Worm (Caenorhabditis elegans) whole organism, L3 larva: ENCODE measurements around the gene arrd-26.

Experiments
- R02D3.7 ChIP-seq: fragments of 150-350 bp; optimal IDR thresholded peaks from 2 replicates; lab custom pipeline; 2014; ENCODE audit warnings: missing biosample characterization, missing genetic modification characterization
- ceh-16 ChIP-seq: sonication (generic microtip); optimal IDR thresholded peaks from 2 replicates; lab custom pipeline; 2017; ENCODE audit warnings: missing biosample characterization, missing genetic modification characterization
- ceh-82 ChIP-seq: fragments of 150-350 bp; optimal IDR thresholded peaks from 2 replicates; lab custom pipeline; 2014; ENCODE audit warnings: missing biosample characterization, missing genetic modification characterization
- ceh-9 ChIP-seq: sonication (generic microtip); optimal IDR thresholded peaks from 2 replicates; lab custom pipeline; 2018; ENCODE audit warnings: missing biosample characterization, missing genetic modification characterization
- daf-12 ChIP-seq: fragments of 150-350 bp; optimal IDR thresholded peaks from 2 replicates; lab custom pipeline; 2014; ENCODE audit warnings: missing biosample characterization, missing genetic modification reagents, missing genetic modification characterization
- egl-27 ChIP-seq: sonication (generic microtip); optimal IDR thresholded peaks from 4 replicates; lab custom pipeline; 2017; ENCODE audit warnings: missing biosample characterization, missing genetic modification reagents, missing genetic modification characterization
- egl-5 ChIP-seq: fragments of 150-350 bp; optimal IDR thresholded peaks from 2 replicates; lab custom pipeline; 2017; ENCODE audit warnings: missing biosample characterization, missing genetic modification reagents, missing genetic modification characterization, inconsistent platforms
- elt-1 ChIP-seq: fragments of 150-350 bp; optimal IDR thresholded peaks from 2 replicates; lab custom pipeline; 2014; ENCODE audit warnings: missing biosample characterization, missing genetic modification characterization
- elt-2 ChIP-seq: sonication (generic microtip); optimal IDR thresholded peaks from 2 replicates; lab custom pipeline; 2016; ENCODE audit warnings: missing genetic modification reagents, mild to moderate bottlenecking, missing genetic modification characterization, missing compliant biosample characterization
- elt-3 ChIP-seq, 3 experiments: fragments of 150-350 bp in 1 of 3; sonication (generic microtip) in 2 of 3; optimal IDR thresholded peaks; 2 replicates in 2 of 3; 4 replicates in 1 of 3; lab custom pipeline; 2014 to 2017; ENCODE audit warnings: missing biosample characterization in 3 of 3, missing genetic modification characterization in 3 of 3
- eor-1 ChIP-seq, 2 experiments: fragments of 150-350 bp; optimal IDR thresholded peaks; 2 replicates each; lab custom pipeline; 2014 to 2018; ENCODE audit warnings: missing biosample characterization in 2 of 2, missing genetic modification characterization in 2 of 2
- fkh-10 ChIP-seq: sonication (generic microtip); optimal IDR thresholded peaks from 2 replicates; lab custom pipeline; 2017; ENCODE audit warnings: missing biosample characterization, missing genetic modification reagents, missing genetic modification characterization
- fkh-2 ChIP-seq: fragments of 150-350 bp; optimal IDR thresholded peaks from 2 replicates; lab custom pipeline; 2014; ENCODE audit warnings: missing biosample characterization, missing genetic modification reagents, missing genetic modification characterization
- lin-15B ChIP-seq: fragments of 150-350 bp; optimal IDR thresholded peaks from 2 replicates; lab custom pipeline; 2014; ENCODE audit warnings: missing biosample characterization, missing genetic modification characterization
- lsy-12 ChIP-seq: sonication (generic microtip); optimal IDR thresholded peaks from 2 replicates; lab custom pipeline; 2016; ENCODE audit warnings: mild to moderate bottlenecking, missing genetic modification characterization, missing compliant biosample characterization
- mdl-1 ChIP-seq: fragments of 150-350 bp; optimal IDR thresholded peaks from 2 replicates; lab custom pipeline; 2014; ENCODE audit warnings: missing biosample characterization, missing genetic modification characterization
- mml-1 ChIP-seq: fragments of 150-350 bp; sonication (generic microtip); optimal IDR thresholded peaks from 3 replicates; lab custom pipeline; 2014; ENCODE audit warnings: missing biosample characterization, missing genetic modification characterization
- nhr-11 ChIP-seq: fragments of 150-350 bp; optimal IDR thresholded peaks from 2 replicates; lab custom pipeline; 2014; ENCODE audit warnings: missing biosample characterization, missing genetic modification characterization
- nhr-12 ChIP-seq: fragments of 150-350 bp; optimal IDR thresholded peaks from 2 replicates; lab custom pipeline; 2014; ENCODE audit warnings: missing biosample characterization, missing genetic modification characterization
- nhr-23 ChIP-seq: fragments of 150-350 bp; optimal IDR thresholded peaks from 2 replicates; lab custom pipeline; 2014; ENCODE audit warnings: missing biosample characterization, missing genetic modification reagents, missing genetic modification characterization
- nhr-237 ChIP-seq: fragments of 150-350 bp; optimal IDR thresholded peaks from 2 replicates; lab custom pipeline; 2014; ENCODE audit warnings: missing biosample characterization, missing genetic modification characterization
- nhr-25 ChIP-seq: sonication (generic microtip); optimal IDR thresholded peaks from 2 replicates; lab custom pipeline; 2017; ENCODE audit warnings: missing biosample characterization, missing genetic modification characterization
- nhr-43 ChIP-seq: sonication (generic microtip); optimal IDR thresholded peaks from 2 replicates; lab custom pipeline; 2016; ENCODE audit warnings: mild to moderate bottlenecking, missing genetic modification characterization, missing compliant biosample characterization; ENCODE audit not compliant: poor library complexity, severe bottlenecking
- nhr-67 ChIP-seq: fragments of 150-350 bp; optimal IDR thresholded peaks from 2 replicates; lab custom pipeline; 2014; ENCODE audit warnings: missing biosample characterization, missing genetic modification characterization
- nhr-77 ChIP-seq: fragments of 150-350 bp; optimal IDR thresholded peaks from 2 replicates; lab custom pipeline; 2014; ENCODE audit warnings: missing biosample characterization, missing genetic modification characterization
- pha-4 ChIP-seq: fragments of 150-350 bp; optimal IDR thresholded peaks from 2 replicates; lab custom pipeline; 2014; ENCODE audit warnings: missing biosample characterization, missing genetic modification reagents, missing genetic modification characterization
- pqm-1 ChIP-seq: fragments of 150-350 bp; optimal IDR thresholded peaks from 2 replicates; lab custom pipeline; 2017; ENCODE audit warnings: missing biosample characterization, missing genetic modification characterization, inconsistent platforms
- skn-1 ChIP-seq: fragments of 150-350 bp; optimal IDR thresholded peaks from 2 replicates; lab custom pipeline; 2014; ENCODE audit warnings: missing biosample characterization, missing genetic modification characterization
- tbx-2 ChIP-seq: sonication (generic microtip); optimal IDR thresholded peaks from 2 replicates; lab custom pipeline; 2016; ENCODE audit warnings: mild to moderate bottlenecking, missing genetic modification characterization, missing compliant biosample characterization
- unc-39 ChIP-seq: sonication (generic microtip); optimal IDR thresholded peaks from 4 replicates; lab custom pipeline; 2017; ENCODE audit warnings: missing biosample characterization, missing genetic modification characterization
- unc-62 ChIP-seq: fragments of 150-350 bp; sonication (generic microtip); optimal IDR thresholded peaks from 4 replicates; lab custom pipeline; 2014; ENCODE audit warnings: missing biosample characterization, missing genetic modification reagents, missing genetic modification characterization

The arrd-26 gene

DNA sequence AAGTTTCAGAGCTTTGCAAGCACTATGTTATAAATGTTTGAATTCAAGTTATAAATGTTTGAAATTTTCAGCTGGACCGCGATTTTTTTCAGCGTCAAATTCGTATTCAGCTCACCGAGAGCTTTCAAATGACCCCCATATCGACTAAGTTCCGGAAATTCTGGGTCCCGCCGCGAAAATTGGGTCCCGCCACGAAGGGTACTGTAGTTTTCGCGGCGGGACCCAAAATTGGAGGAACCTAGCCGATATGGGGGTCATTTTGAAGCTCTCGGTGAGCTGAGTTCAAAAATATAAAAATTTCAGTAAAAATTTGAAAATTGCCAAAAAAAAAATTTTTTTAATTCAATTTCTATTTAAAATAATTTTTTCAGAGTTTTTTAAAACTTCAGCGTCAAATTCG is 40.7 kb downstream of the arrd-26 start:
- no peak for TF ChIP-seq pqm-1 (tag; lab: Kevin White, UChicago)
- TF ChIP-seq ceh-16, result no peak
- TF ChIP-seq tbx-2, result no peak
- no peak for TF ChIP-seq nhr-12 (tag; lab: Kevin White, UChicago)
- TF ChIP-seq eor-1 (tag; optimal IDR thresholded peaks at IDR 0.05; lab: Kevin White, UChicago), result no peak
- no peak for TF ChIP-seq ceh-9 (tag; lab: Kevin White, UChicago)
- no peak for TF ChIP-seq nhr-25
- TF ChIP-seq nhr-77 (tag; lab: Kevin White, UChicago), result no peak
- TF ChIP-seq nhr-67, result no peak
- TF ChIP-seq nhr-237, result no peak
- TF ChIP-seq unc-62 (GFP tag; lab: Kevin White, UChicago), result no peak

DNA sequence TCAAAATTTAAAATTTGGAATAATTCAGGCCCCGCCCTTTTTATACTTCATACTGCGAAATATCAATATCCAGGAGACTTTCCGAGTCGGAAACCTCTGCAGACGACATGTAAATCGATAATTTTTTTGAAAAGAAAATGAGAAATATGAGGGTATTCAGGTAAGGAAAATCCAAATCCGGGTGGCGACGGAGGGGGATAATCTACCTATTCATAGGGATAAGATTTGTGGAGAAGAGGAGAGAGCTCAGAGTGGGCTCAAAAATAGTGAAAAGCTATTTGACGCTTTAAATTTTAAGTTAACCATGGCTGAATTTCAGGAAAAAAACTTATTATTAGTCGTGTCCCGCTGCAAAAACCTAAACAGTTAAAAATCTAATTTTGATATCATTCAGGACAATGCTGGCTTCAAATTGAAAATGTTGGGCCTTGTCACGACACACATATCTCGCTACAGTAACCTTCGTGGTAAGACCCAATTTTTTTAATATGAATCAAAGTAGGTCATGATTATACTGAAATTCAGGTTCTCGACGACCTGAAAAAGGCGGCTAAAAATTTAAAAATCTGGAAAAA is 45.4 kb downstream of the arrd-26 start, which contains the start of gene che-6:
Gene che-6 (minus strand): TSS at position 109 of the 575 bp plus-strand sequence.
- TF ChIP-seq elt-1 (no peak), fkh-2 (tag; lab: Kevin White, UChicago) (no peak), lsy-12 (tag; lab: Kevin White, UChicago) (no peak), lin-15B (tag; lab: Kevin White, UChicago) (no peak), elt-2 (peak; percentile 52), daf-12 (tag; lab: Kevin White, UChicago) (no peak)

DNA sequence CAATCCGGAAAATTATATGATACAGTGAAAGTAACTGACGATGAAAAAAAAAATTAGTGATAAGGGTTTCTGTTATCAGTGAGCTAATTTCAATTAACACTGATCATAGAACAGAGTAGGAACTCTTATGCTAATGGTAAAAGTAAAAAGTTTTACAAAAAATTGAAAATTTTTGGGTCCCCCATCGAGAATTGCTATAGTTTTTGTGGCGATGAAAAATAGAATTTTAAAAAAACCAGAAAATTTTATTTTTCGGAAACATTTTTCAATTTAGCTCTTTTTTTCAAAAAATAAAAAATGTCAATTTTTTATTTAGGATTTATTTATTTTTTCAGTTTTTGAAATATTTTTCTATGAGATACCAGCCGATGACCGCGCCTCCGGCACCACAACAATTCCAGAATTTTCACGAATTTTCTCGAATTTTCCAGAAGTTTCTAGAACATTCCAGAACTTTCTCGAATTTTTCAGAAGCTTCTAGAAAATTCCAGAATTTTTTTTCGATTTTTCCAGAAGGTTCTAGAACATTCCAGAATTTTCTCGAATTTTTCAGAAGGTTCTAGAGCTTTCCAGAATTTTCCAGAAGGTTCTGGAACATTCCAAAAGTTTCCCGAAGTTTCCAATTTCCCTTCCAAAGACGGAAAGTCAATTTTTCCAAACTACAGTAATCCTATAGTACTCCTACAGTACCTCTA is 47.5 kb downstream of the arrd-26 start, which contains the start of gene C23H5.8:
Gene C23H5.8 (minus strand): TSS at position 51 of the 695 bp plus-strand sequence.
- TF ChIP-seq lsy-12 (tag; lab: Kevin White, UChicago) (no peak), nhr-23 (tag; lab: Kevin White, UChicago) (no peak), nhr-237 (no peak), R02D3.7 (no peak), fkh-10 (no peak), nhr-43 (tag; lab: Kevin White, UChicago) (no peak), ceh-9 (tag; lab: Kevin White, UChicago) (no peak), mdl-1 (tag; lab: Kevin White, UChicago) (no peak), elt-2 (peak; percentile 54), egl-5 (tag; lab: Kevin White, UChicago) (no peak), pqm-1 (tag; lab: Kevin White, UChicago) (peak; percentile 28), tbx-2 (no peak), egl-27 (tag; lab: Kevin White, UChicago) (no peak), skn-1 (tag; lab: Kevin White, UChicago) (no peak), unc-39 (tag; lab: Kevin White, UChicago) (no peak), nhr-11 (tag; lab: Kevin White, UChicago) (no peak)

DNA sequence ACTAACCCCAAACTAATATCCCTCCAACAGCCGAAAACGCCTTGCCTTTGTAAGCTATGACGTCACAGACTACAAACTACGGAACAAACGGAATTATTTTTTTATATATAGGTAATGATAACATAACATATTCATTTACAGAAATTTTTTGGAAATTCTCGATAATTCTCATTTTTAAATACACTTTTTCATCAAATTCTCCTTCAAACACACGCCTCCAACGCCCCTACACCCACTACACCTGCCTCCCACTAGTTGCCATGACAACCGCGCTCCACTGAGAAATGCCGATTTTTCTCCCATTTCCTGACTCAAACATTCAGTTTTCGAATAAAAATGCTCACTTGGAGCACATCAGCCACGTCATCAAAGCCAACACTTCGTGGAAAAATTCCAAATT is 48.3 kb downstream of the arrd-26 start, which contains the start of gene xbx-4:
Gene xbx-4 (plus strand): TSS at position 301 of the 400 bp plus-strand sequence.
- no peak for TF ChIP-seq pha-4 (tag; lab: Kevin White, UChicago)
- no peak for TF ChIP-seq fkh-2 (tag; lab: Kevin White, UChicago)
- TF ChIP-seq R02D3.7, result no peak
- TF ChIP-seq nhr-25, result no peak
- no peak for TF ChIP-seq elt-3 (tag; optimal IDR thresholded peaks at IDR 0.05; lab: Kevin White, UChicago)
- TF ChIP-seq lsy-12 (tag; lab: Kevin White, UChicago), result no peak
- TF ChIP-seq unc-39 (tag; lab: Kevin White, UChicago), result no peak
- no peak for TF ChIP-seq nhr-77 (tag; lab: Kevin White, UChicago)
- TF ChIP-seq nhr-237, result no peak
- no peak for TF ChIP-seq daf-12 (tag; lab: Kevin White, UChicago)
- TF ChIP-seq tbx-2, result no peak
- TF ChIP-seq nhr-12 (tag; lab: Kevin White, UChicago), result no peak
- no peak for TF ChIP-seq mml-1

DNA sequence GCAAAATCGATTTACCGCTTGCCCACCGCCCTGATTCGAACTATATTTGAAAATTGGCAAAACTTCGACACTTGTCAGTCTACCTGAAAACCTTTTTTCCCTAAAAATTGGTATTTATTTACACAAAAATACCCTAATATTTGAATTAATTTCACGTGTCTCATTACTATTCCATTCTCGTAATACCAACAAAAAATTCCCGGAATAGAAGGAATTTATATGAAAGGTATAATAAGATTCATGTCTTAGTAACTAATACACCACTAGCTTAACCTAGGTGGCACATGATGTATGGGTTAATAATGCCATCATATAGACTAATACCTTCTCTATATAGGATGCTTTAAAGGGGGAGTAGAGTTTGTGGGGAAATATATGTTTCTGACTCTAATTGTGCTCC is 51.3 kb downstream of the arrd-26 start:
- TF ChIP-seq egl-27 (tag; lab: Kevin White, UChicago) (no peak), lsy-12 (tag; lab: Kevin White, UChicago) (no peak), nhr-23 (tag; lab: Kevin White, UChicago) (no peak), unc-39 (tag; lab: Kevin White, UChicago) (no peak), ceh-82 (tag; lab: Kevin White, UChicago) (no peak)
- TF ChIP-seq, all 47 proteins: peak for 0
